Worm (Caenorhabditis elegans) whole organism, L4/young adult: ENCODE results near the gene F44E2.7.
A peak's percentile ranks its signal among the peaks of the same experiment; 100 is the strongest.

ENCODE experiments used
- W03F9.2 ChIP-seq: fragments of 150-350 bp; optimal IDR thresholded peaks from 2 replicates; lab custom pipeline; 2014; ENCODE audit warnings: missing biosample characterization, missing genetic modification characterization
- dao-5 ChIP-seq: sonication (generic microtip); optimal IDR thresholded peaks from 2 replicates; lab custom pipeline; 2016; ENCODE audit warnings: missing genotype, missing genetic modification characterization, moderate library complexity, missing compliant biosample characterization
- him-1 ChIP-seq: sonication (generic microtip); optimal IDR thresholded peaks from 2 replicates; lab custom pipeline; 2016; ENCODE audit warnings: missing genotype, missing genetic modification reagents, missing genetic modification characterization, missing compliant biosample characterization

The F44E2.7 gene

ce11 chrIII:8799964-8800795, 48.1 kb downstream of the F44E2.7 start, which contains the start of gene F54F2.6:
F54F2.6 (minus strand) TSS chrIII:8800701.
- TF ChIP-seq W03F9.2 (tag; lab: Kevin White, UChicago) (peak; percentile 65), him-1 (tag; lab: Kevin White, UChicago) (peak; percentile 88), dao-5 (tag; lab: Kevin White, UChicago) (no peak)

- TF ChIP-seq him-1 (tag; lab: Kevin White, UChicago) (peak; percentile 77), W03F9.2 (tag; lab: Kevin White, UChicago) (peak; percentile 75), dao-5 (tag; lab: Kevin White, UChicago) (no peak)
These were observed 51.0 kb downstream of the F44E2.7 start for ce11 chrIII:8797211-8797733.
